Fruit fly (Drosophila melanogaster) whole organism, embryonic: ENCODE data around the gene CG32708.

Source experiments
- Abd-B ChIP-seq: fragments of 200-800 bp; sonication (Bioruptor generic); optimal IDR thresholded peaks from 2 replicates; lab custom pipeline; 2018; ENCODE audit warnings: missing biosample characterization, mild to moderate bottlenecking, missing genetic modification characterization, moderate library complexity
- C15 ChIP-seq: fragments of 200-800 bp; sonication (Bioruptor generic); IDR thresholded peaks from 3 replicates; pipeline ENCODE4 v1.3.6; 2022; ENCODE audit warnings: missing biosample characterization, missing genetic modification characterization
- CG10267 ChIP-seq: fragments of 200-800 bp; sonication (Bioruptor generic); optimal IDR thresholded peaks from 2 replicates; lab custom pipeline; 2018; ENCODE audit warnings: missing biosample characterization, mild to moderate bottlenecking, missing genetic modification characterization, moderate library complexity
- CG11560 ChIP-seq: fragments of 200-800 bp; sonication (Bioruptor generic); IDR thresholded peaks from 3 replicates; pipeline ENCODE4 v1.3.6; 2022; ENCODE audit warnings: missing biosample characterization, missing genetic modification characterization
- CG14965 ChIP-seq: fragments of 200-800 bp; sonication (Bioruptor generic); optimal IDR thresholded peaks from 2 replicates; lab custom pipeline; 2016; ENCODE audit warnings: missing biosample characterization, missing genetic modification characterization, borderline replicate concordance
- CG15011 ChIP-seq: fragments of 200-800 bp; sonication (Bioruptor generic); optimal IDR thresholded peaks from 3 replicates; lab custom pipeline; 2018; ENCODE audit warnings: missing biosample characterization, mild to moderate bottlenecking, missing genetic modification characterization
- CG1602 ChIP-seq: fragments of 200-800 bp; sonication (Bioruptor generic); optimal IDR thresholded peaks from 3 replicates; lab custom pipeline; 2016; ENCODE audit warnings: missing biosample characterization, missing genetic modification characterization
- CG17359 ChIP-seq: fragments of 200-800 bp; sonication (Bioruptor generic); optimal IDR thresholded peaks from 3 replicates; lab custom pipeline; 2018; ENCODE audit warnings: missing biosample characterization, mild to moderate bottlenecking, missing genetic modification characterization, moderate library complexity
- CG18619 ChIP-seq: fragments of 200-800 bp; sonication (Bioruptor generic); optimal IDR thresholded peaks from 3 replicates; lab custom pipeline; 2017; ENCODE audit warnings: missing biosample characterization, mild to moderate bottlenecking, missing genetic modification characterization
- CG2712 ChIP-seq: fragments of 200-800 bp; optimal IDR thresholded peaks from 3 replicates; lab custom pipeline; 2019; ENCODE audit warnings: missing biosample characterization, mild to moderate bottlenecking, missing genetic modification characterization, moderate library complexity
- CG3065 ChIP-seq: fragments of 200-800 bp; sonication (Bioruptor generic); optimal IDR thresholded peaks from 2 replicates; lab custom pipeline; 2016; ENCODE audit warnings: missing biosample characterization, missing genetic modification characterization
- CG9609 ChIP-seq: fragments of 200-800 bp; sonication (Bioruptor generic); optimal IDR thresholded peaks from 3 replicates; lab custom pipeline; 2016; ENCODE audit warnings: missing biosample characterization, missing genetic modification characterization
- Fer1 ChIP-seq: fragments of 200-800 bp; sonication (Bioruptor generic); optimal IDR thresholded peaks from 2 replicates; lab custom pipeline; 2017; ENCODE audit warnings: missing biosample characterization, mild to moderate bottlenecking, missing genetic modification characterization
- Fer3 ChIP-seq: fragments of 200-800 bp; sonication (Bioruptor generic); optimal IDR thresholded peaks from 2 replicates; lab custom pipeline; 2018; ENCODE audit warnings: missing biosample characterization, mild to moderate bottlenecking, missing genetic modification characterization, moderate library complexity
- Mes4 ChIP-seq: fragments of 200-800 bp; sonication (Bioruptor generic); optimal IDR thresholded peaks from 2 replicates; lab custom pipeline; 2016; ENCODE audit warnings: missing biosample characterization, missing genetic modification characterization
- Myb ChIP-seq: fragments of 200-800 bp; sonication (Bioruptor generic); optimal IDR thresholded peaks from 2 replicates; lab custom pipeline; 2016; ENCODE audit warnings: missing biosample characterization, missing genetic modification characterization
- Taf1 ChIP-seq: fragments of 200-800 bp; sonication (Bioruptor generic); IDR thresholded peaks from 2 replicates; pipeline ENCODE4 v1.3.6; 2022; ENCODE audit warnings: missing biosample characterization, missing genetic modification characterization
- bbx ChIP-seq: fragments of 200-800 bp; sonication (Bioruptor generic); IDR thresholded peaks from 2 replicates; pipeline ENCODE4 v1.3.6; 2022; ENCODE audit warnings: missing biosample characterization, missing genetic modification characterization; ENCODE audit not compliant: partially characterized antibody
- chinmo ChIP-seq: fragments of 200-800 bp; sonication (Bioruptor generic); IDR thresholded peaks from 4 replicates; pipeline ENCODE4 v1.3.6; 2022; ENCODE audit warnings: missing biosample characterization, missing genetic modification characterization; ENCODE audit not compliant: partially characterized antibody
- chn ChIP-seq: fragments of 200-800 bp; sonication (Bioruptor generic); optimal IDR thresholded peaks from 2 replicates; lab custom pipeline; 2016; ENCODE audit warnings: missing biosample characterization, missing genetic modification characterization
- crc ChIP-seq: fragments of 200-800 bp; sonication (Bioruptor generic); optimal IDR thresholded peaks from 2 replicates; lab custom pipeline; 2016; ENCODE audit warnings: missing biosample characterization, missing genetic modification characterization
- disco-r ChIP-seq: fragments of 200-800 bp; sonication (Bioruptor generic); optimal IDR thresholded peaks from 2 replicates; lab custom pipeline; 2016; ENCODE audit warnings: missing biosample characterization, missing genetic modification characterization
- esg ChIP-seq: fragments of 200-800 bp; sonication (Bioruptor generic); conservative IDR thresholded peaks from 2 replicates; pipeline ENCODE4 v1.3.6; 2022; ENCODE audit warnings: missing biosample characterization, missing genetic modification characterization
- eve ChIP-seq, 2 experiments: fragments of >200 bp; optimal IDR thresholded peaks; 2 replicates each; lab custom pipeline; 2017; ENCODE audit warnings: missing biosample characterization in 2 of 2, missing genetic modification characterization in 2 of 2
- ewg ChIP-seq: fragments of 200-800 bp; sonication (Bioruptor generic); optimal IDR thresholded peaks from 3 replicates; lab custom pipeline; 2017; ENCODE audit warnings: mild to moderate bottlenecking, missing biosample characterization, missing genetic modification reagents, missing genetic modification characterization
- exex ChIP-seq: fragments of 200-800 bp; sonication (Bioruptor generic); optimal IDR thresholded peaks from 4 replicates; lab custom pipeline; 2018; ENCODE audit warnings: missing biosample characterization, mild to moderate bottlenecking, missing genetic modification characterization, moderate library complexity
- fd102C ChIP-seq: fragments of 200-800 bp; sonication (Bioruptor generic); optimal IDR thresholded peaks from 2 replicates; lab custom pipeline; 2018; ENCODE audit warnings: missing biosample characterization, mild to moderate bottlenecking, missing genetic modification characterization, moderate library complexity
- fd3F ChIP-seq: fragments of 200-800 bp; sonication (Bioruptor generic); optimal IDR thresholded peaks from 2 replicates; lab custom pipeline; 2018; ENCODE audit warnings: missing biosample characterization, mild to moderate bottlenecking, missing genetic modification characterization, moderate library complexity
- ftz-f1 ChIP-seq: fragments of 200-800 bp; sonication (Bioruptor generic); optimal IDR thresholded peaks from 2 replicates; lab custom pipeline; 2016; ENCODE audit warnings: missing biosample characterization, missing genetic modification characterization
- gem ChIP-seq: fragments of 200-800 bp; sonication (Bioruptor generic); optimal IDR thresholded peaks from 2 replicates; lab custom pipeline; 2019; ENCODE audit warnings: missing biosample characterization, mild to moderate bottlenecking, missing genetic modification characterization, moderate library complexity
- hb ChIP-seq: fragments of 200-800 bp; sonication (Bioruptor generic); IDR thresholded peaks from 3 replicates; pipeline ENCODE4 v1.3.6; 2022; ENCODE audit warnings: missing biosample characterization, missing genetic modification characterization; ENCODE audit not compliant: partially characterized antibody
- hth ChIP-seq: fragments of >200 bp; optimal IDR thresholded peaks from 2 replicates; lab custom pipeline; 2017; ENCODE audit warnings: inconsistent platforms
- ind ChIP-seq: fragments of 200-800 bp; sonication (Bioruptor generic); optimal IDR thresholded peaks from 3 replicates; lab custom pipeline; 2016; ENCODE audit warnings: missing biosample characterization, missing genetic modification characterization
- jigr1 ChIP-seq: fragments of 200-800 bp; sonication (Bioruptor generic); IDR thresholded peaks from 3 replicates; pipeline ENCODE4 v1.3.6; 2022; ENCODE audit warnings: missing biosample characterization, missing genetic modification characterization
- knrl ChIP-seq: fragments of 200-800 bp; sonication (Bioruptor generic); IDR thresholded peaks from 3 replicates; pipeline ENCODE4 v1.3.6; 2022; ENCODE audit warnings: missing biosample characterization, missing genetic modification characterization; ENCODE audit not compliant: partially characterized antibody
- lola ChIP-seq, 3 experiments: fragments of >200 bp in 2 of 3; fragments of 200-800 bp in 1 of 3; sonication (Bioruptor generic) in 1 of 3; optimal IDR thresholded peaks; 2 replicates each; lab custom pipeline; 2017 to 2019; ENCODE audit warnings: missing biosample characterization in 3 of 3, missing genetic modification characterization in 3 of 3, mild to moderate bottlenecking in 1 of 3, moderate library complexity in 1 of 3
- odd ChIP-seq: fragments of 200-800 bp; sonication (Bioruptor generic); optimal IDR thresholded peaks from 2 replicates; lab custom pipeline; 2017; ENCODE audit warnings: missing biosample characterization, mild to moderate bottlenecking, missing genetic modification characterization
- phol ChIP-seq: fragments of 200-800 bp; sonication (Bioruptor generic); optimal IDR thresholded peaks from 3 replicates; lab custom pipeline; 2018; ENCODE audit warnings: missing biosample characterization, mild to moderate bottlenecking, missing genetic modification characterization, moderate library complexity
- slbo ChIP-seq: fragments of 200-800 bp; sonication (Bioruptor generic); IDR thresholded peaks from 2 replicates; pipeline ENCODE4 v1.3.6; 2022; ENCODE audit warnings: missing biosample characterization, missing genetic modification characterization
- sna ChIP-seq: fragments of 200-800 bp; sonication (Bioruptor generic); IDR thresholded peaks from 2 replicates; pipeline ENCODE4 v1.3.6; 2022; ENCODE audit warnings: missing biosample characterization, missing genetic modification characterization; ENCODE audit not compliant: partially characterized antibody
- ttk ChIP-seq: fragments of 200-800 bp; sonication (Bioruptor generic); IDR thresholded peaks from 2 replicates; pipeline ENCODE4 v2.1.2; 2022; ENCODE audit warnings: missing biosample characterization, missing genetic modification characterization
- tx ChIP-seq: fragments of 200-800 bp; sonication (Bioruptor generic); optimal IDR thresholded peaks from 2 replicates; lab custom pipeline; 2016; ENCODE audit warnings: missing biosample characterization, missing genetic modification characterization
- unpg ChIP-seq: fragments of 200-800 bp; sonication (Bioruptor generic); optimal IDR thresholded peaks from 3 replicates; lab custom pipeline; 2018; ENCODE audit warnings: missing biosample characterization, mild to moderate bottlenecking, missing genetic modification characterization, moderate library complexity
- vnd ChIP-seq: fragments of 200-800 bp; sonication (Bioruptor generic); IDR thresholded peaks from 3 replicates; pipeline ENCODE4 v1.3.6; 2022; ENCODE audit warnings: missing biosample characterization, missing genetic modification characterization; ENCODE audit not compliant: partially characterized antibody
- vvl ChIP-seq: fragments of 200-800 bp; sonication (Bioruptor generic); IDR thresholded peaks from 2 replicates; pipeline ENCODE4 v1.3.6; 2022; ENCODE audit warnings: missing biosample characterization, missing genetic modification characterization

The CG32708 gene

DNA sequence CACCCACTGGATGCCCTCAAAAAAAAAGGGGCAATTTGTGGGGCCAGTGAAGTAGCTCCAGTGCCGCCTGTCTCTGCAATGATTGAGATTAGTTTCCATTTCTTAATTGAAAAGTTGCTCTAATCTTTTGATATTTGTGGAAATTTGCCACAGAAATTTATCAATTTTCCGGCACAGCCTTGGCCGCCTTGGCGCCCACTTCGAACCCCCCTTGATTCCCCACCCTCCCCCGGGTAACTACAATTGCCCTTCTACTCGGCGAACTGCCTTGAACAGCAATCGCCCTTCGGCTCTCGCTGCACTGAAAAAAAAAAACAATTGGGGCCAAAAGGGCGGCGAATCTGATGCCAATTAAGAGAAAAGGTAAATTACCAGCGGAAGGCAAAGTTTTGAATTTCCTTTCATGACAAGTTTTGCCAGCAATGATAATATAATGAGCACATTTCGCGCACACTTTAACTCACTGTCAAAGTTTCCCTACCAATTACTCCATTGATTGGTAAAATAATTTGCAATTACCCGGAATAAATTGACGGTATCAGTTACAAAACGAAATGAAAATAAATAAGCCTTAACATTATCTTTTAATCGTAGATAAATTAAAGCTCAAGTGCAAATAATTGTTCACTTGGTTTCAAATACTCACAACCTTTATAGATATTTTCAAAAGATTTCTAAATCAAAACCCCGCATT is 34.1 kb downstream of the CG32708 start (continued):
- no peak for TF ChIP-seq unpg (GFP tag; lab: Kevin White, UChicago)
- no peak; the same call in 1 of the 2 replicates for TF ChIP-seq vvl
- TF ChIP-seq hb (GFP tag; lab: Robert Waterston, UW) = no peak
- no peak for TF ChIP-seq eve (GFP tag; optimal IDR thresholded peaks at IDR 0.05; lab: Kevin White, UChicago)
- no peak for TF ChIP-seq esg (GFP tag; lab: Robert Waterston, UW)

DNA sequence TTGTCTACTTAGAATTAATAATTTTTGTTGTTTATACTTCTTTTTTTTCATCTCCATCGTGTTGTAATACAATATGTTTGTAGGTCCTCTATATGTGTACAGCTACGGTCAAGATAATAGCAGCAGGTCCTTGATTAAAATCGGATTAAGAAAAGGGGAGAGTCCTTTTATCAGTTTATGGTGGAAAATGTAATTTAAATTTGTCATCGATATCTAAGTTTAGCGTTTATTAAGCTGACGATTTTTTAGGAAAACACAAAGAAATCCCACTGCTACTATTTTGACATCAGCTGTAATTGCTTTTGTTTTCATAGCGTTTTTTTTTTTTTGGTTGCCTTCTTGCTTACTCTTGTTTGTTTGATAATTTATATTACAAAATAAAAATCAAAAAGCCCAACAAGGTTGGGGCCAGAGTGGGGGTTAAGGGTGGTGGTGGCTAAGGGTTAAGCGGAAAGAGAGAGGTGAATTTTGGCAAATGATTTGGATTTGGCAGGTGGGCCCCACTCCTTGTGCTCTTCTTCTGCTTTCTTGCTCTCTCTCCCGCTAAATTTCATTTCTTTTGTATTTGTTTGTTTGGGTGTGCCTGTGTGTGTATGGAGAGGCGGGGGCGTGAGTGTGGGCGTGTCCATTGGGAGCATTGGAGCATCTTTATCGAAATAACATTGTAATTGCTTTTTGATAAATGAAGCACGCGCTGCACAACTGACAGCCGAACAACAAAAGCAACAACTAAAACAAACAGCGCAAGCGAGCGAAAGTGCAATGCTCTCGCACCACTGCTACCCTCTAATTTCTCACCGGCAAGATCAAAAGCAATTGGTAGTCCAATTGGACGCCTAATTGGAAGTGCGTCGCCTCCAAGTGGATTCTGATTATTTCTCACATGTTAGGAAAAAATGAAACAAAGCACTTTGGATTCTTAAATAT is 35.4 kb downstream of the CG32708 start:
- TF ChIP-seq fd3F (GFP tag; lab: Kevin White, UChicago) = no peak
- peak; percentile 14 for TF ChIP-seq CG15011
- TF ChIP-seq Fer1 (GFP tag; lab: Kevin White, UChicago) = peak; percentile 52
- no peak for TF ChIP-seq odd (GFP tag; lab: Kevin White, UChicago)
- no peak for TF ChIP-seq chn (GFP tag; lab: Kevin White, UChicago)
- TF ChIP-seq ewg (GFP tag; lab: Kevin White, UChicago) = no peak
- TF ChIP-seq disco-r (GFP tag; lab: Kevin White, UChicago) = no peak
- no peak for TF ChIP-seq CG3065 (GFP tag; lab: Kevin White, UChicago)
- TF ChIP-seq CG1602 (GFP tag; lab: Kevin White, UChicago) = no peak
- TF ChIP-seq CG14965 (GFP tag; lab: Kevin White, UChicago) = no peak
- no peak for TF ChIP-seq ftz-f1 (GFP tag; lab: Kevin White, UChicago)
- TF ChIP-seq CG9609 (GFP tag; lab: Kevin White, UChicago) = no peak
- TF ChIP-seq CG10267 = peak; percentile 50
- peak; percentile 55 for TF ChIP-seq CG2712 (tag; lab: Kevin White, UChicago)
- no peak for TF ChIP-seq C15
- TF ChIP-seq hth (lab: Kevin White, UChicago) = no peak
- no peak for TF ChIP-seq jigr1 (GFP tag; lab: Robert Waterston, UW)
- TF ChIP-seq tx (GFP tag; lab: Kevin White, UChicago) = no peak
- TF ChIP-seq crc (GFP tag; lab: Kevin White, UChicago) = no peak
- TF ChIP-seq ind (GFP tag; lab: Kevin White, UChicago) = peak; percentile 46
- peak; percentile 5 for TF ChIP-seq CG18619 (GFP tag; lab: Kevin White, UChicago)
- TF ChIP-seq gem (tag; lab: Kevin White, UChicago) = peak; percentile 71
- no peak for TF ChIP-seq sna
- peak; percentile 5 for TF ChIP-seq Mes4 (GFP tag; lab: Kevin White, UChicago)
- no peak for TF ChIP-seq bbx (GFP tag; lab: Robert Waterston, UW)
- TF ChIP-seq Taf1 = peak; percentile 19; the same call in 1 of the 2 replicates
- no peak for TF ChIP-seq Myb (GFP tag; lab: Kevin White, UChicago)
- no peak for TF ChIP-seq fd102C (GFP tag; lab: Kevin White, UChicago)
- no peak for TF ChIP-seq exex (tag; lab: Kevin White, UChicago)
- TF ChIP-seq phol (tag; lab: Kevin White, UChicago) = peak; percentile 54
- peak; percentile 66 for TF ChIP-seq CG17359 (tag; lab: Kevin White, UChicago)
- TF ChIP-seq slbo = peak; percentile 55
- peak in 1 of 3 experiments; percentile 33 for TF ChIP-seq lola (GFP tag; optimal IDR thresholded peaks at IDR 0.05; lab: Kevin White, UChicago)
- TF ChIP-seq chinmo (GFP tag; lab: Robert Waterston, UW) = no peak
- TF ChIP-seq ttk (GFP tag; lab: Robert Waterston, UW) = no peak
- TF ChIP-seq Fer3 (tag; lab: Kevin White, UChicago) = peak; percentile 50
- TF ChIP-seq Abd-B (GFP tag; lab: Kevin White, UChicago) = no peak
- no peak for TF ChIP-seq CG11560 (tag; lab: Robert Waterston, UW)
- no peak for TF ChIP-seq knrl (GFP tag; lab: Robert Waterston, UW)
- TF ChIP-seq vnd (GFP tag; lab: Robert Waterston, UW) = no peak
